Fruit fly (Drosophila melanogaster): ENCODE data around the gene vn.

Gene vn

DNA sequence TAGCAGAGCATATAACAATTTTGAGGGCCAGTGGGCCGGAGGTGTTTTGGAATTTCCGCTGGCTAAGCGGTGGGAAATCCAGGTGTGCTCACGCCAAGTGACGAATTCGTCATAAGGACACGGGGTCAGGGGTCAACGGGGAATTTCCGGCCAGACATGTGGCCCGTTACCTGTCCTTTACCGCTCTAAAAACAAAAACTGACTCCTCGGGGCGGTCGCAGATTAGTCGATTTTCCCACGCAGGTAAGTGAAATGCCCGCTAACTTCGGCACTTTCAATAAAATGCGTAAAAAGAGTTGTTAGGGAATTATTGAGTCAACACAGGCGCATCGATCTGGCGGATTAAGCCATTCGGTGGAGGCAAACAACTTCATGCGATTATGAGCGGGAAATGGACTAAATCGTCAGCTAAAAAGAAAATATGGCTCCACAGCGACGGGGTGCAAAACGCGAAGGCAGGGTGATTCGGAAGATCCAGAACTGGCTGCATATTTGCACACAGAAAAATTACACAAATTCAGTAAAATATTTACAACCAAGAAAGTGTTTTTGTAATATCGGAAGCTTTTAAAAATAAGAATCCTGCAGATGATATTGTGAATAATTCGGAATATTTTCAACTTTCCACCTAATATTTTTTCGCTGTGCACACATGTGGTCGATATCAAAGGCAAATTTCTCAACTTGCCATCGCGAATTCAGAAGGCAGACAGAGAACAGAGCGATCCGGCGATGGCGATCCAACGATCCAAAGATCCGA is 9.4 kb downstream of the vn start (continued):
- TF ChIP-seq sv (GFP tag; optimal IDR thresholded peaks at IDR 0.05) (no peak), fru (GFP tag; optimal IDR thresholded peaks at IDR 0.05) (peak; percentile 35), dl (GFP tag; optimal IDR thresholded peaks at IDR 0.05; ENCODE audit: insufficient read depth in 1 of 2, partially characterized antibody in 2 of 2) (no peak), lola (GFP tag; optimal IDR thresholded peaks at IDR 0.05) (no peak), Vsx2 (GFP tag; optimal IDR thresholded peaks at IDR 0.05; ENCODE audit: partially characterized antibody) (no peak), Myc (optimal IDR thresholded peaks at IDR 0.05) (no peak), Dfd (GFP tag; optimal IDR thresholded peaks at IDR 0.05) (no peak), brk (GFP tag; optimal IDR thresholded peaks at IDR 0.05) (no peak), CG32264 (GFP tag; optimal IDR thresholded peaks at IDR 0.05) (no peak), psq (GFP tag; optimal IDR thresholded peaks at IDR 0.05) (peak; percentile 20)

dm6 chr3L:5835431-5835830 is 10.0 kb downstream of the vn start:
- peak; percentile 9 for TF ChIP-seq Vsx2 (GFP tag; optimal IDR thresholded peaks at IDR 0.05; ENCODE audit: partially characterized antibody)
- TF ChIP-seq rgr (GFP tag; optimal IDR thresholded peaks at IDR 0.05), result no peak
- no peak for TF ChIP-seq Rel (GFP tag; optimal IDR thresholded peaks at IDR 0.05)
- no peak for TF ChIP-seq Rel (tag; optimal IDR thresholded peaks at IDR 0.05)
- TF ChIP-seq Dfd (GFP tag; optimal IDR thresholded peaks at IDR 0.05), result peak; percentile 27
- no peak for TF ChIP-seq dl (GFP tag; optimal IDR thresholded peaks at IDR 0.05; ENCODE audit: insufficient read depth in 1 of 2, partially characterized antibody in 2 of 2)

DNA sequence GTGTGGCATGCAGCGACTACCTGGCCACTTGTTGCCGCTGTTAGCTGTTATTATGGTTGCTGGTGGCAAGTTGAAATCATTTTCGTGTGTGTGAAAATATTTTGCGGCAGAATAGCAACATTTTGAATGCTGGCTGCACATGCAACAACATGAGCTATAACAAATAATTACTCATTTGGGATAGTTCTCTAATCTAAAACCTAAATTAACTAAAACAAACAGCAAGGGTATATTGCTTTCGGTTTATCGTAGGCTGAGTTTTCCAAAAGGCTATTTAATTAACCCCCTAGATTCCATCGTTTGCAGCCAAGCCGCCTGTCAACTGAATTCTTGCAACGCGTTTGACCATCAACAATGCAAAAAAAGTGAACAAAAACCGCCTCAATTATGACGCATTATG is 10.7 kb downstream of the vn start:
- TF ChIP-seq Mio (GFP tag; optimal IDR thresholded peaks at IDR 0.05) (no peak), usp (GFP tag; optimal IDR thresholded peaks at IDR 0.05) (no peak), Hr83 (GFP tag; optimal IDR thresholded peaks at IDR 0.05; ENCODE audit: poor library complexity, severe bottlenecking) (no peak), N (GFP tag; optimal IDR thresholded peaks at IDR 0.05) (no peak), sage (GFP tag; optimal IDR thresholded peaks at IDR 0.05) (no peak), Hr78 (GFP tag; optimal IDR thresholded peaks at IDR 0.05) (no peak), woc (GFP tag; optimal IDR thresholded peaks at IDR 0.05) (no peak), pan (optimal IDR thresholded peaks at IDR 0.05) (no peak), Myc (optimal IDR thresholded peaks at IDR 0.05) (no peak), dl (GFP tag; optimal IDR thresholded peaks at IDR 0.05; ENCODE audit: insufficient read depth in 1 of 2, partially characterized antibody in 2 of 2) (no peak), Jra (GFP tag; optimal IDR thresholded peaks at IDR 0.05) (no peak), Sp1 (GFP tag; optimal IDR thresholded peaks at IDR 0.05) (no peak), GATAd (GFP tag; optimal IDR thresholded peaks at IDR 0.05) (no peak), dsf (GFP tag; optimal IDR thresholded peaks at IDR 0.05; ENCODE audit: borderline replicate concordance) (no peak), lola (GFP tag; optimal IDR thresholded peaks at IDR 0.05) (no peak)

- TF ChIP-seq br (GFP tag; optimal IDR thresholded peaks at IDR 0.05), result peak; percentile 21
- TF ChIP-seq HLH106 (tag; optimal IDR thresholded peaks at IDR 0.05), result peak; percentile 25
- TF ChIP-seq foxo (GFP tag; optimal IDR thresholded peaks at IDR 0.05), result peak in 1 of 2 experiments; percentile 53
- no peak for TF ChIP-seq dsf (GFP tag; optimal IDR thresholded peaks at IDR 0.05; ENCODE audit: borderline replicate concordance)
- no peak for TF ChIP-seq Abd-B (GFP tag; optimal IDR thresholded peaks at IDR 0.05)
- TF ChIP-seq dmrt93B (GFP tag; optimal IDR thresholded peaks at IDR 0.05), result peak; percentile 26
- TF ChIP-seq woc (GFP tag; optimal IDR thresholded peaks at IDR 0.05), result peak; percentile 15
- TF ChIP-seq h (GFP tag; optimal IDR thresholded peaks at IDR 0.05), result peak; percentile 57
- peak; percentile 44 for TF ChIP-seq fru (GFP tag; optimal IDR thresholded peaks at IDR 0.05)
- TF ChIP-seq rgr (GFP tag; optimal IDR thresholded peaks at IDR 0.05), result peak; percentile 50
- TF ChIP-seq ey (GFP tag; optimal IDR thresholded peaks at IDR 0.05), result peak; percentile 43
These were observed 11.2 kb downstream of the vn start for dm6 chr3L:5834245-5834644.

DNA sequence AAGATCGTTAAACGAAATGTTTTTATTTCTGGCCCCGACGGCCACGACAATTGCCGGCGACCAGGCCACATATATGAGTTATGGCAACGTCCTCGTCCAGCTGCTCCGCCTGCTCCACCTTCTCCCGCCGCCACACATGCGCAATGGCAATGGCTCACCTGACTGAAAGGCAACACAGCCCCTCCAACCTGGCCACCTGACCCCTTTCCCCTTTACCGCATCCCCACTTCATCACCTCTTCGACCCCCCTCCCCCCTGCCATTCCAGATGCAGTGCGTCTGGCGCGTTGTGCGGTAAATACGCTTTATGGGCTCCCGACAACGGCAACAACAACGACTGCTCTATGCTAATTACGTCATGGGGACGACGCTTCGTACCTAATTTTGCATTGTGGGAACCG is 11.7 kb downstream of the vn start:
- no peak for TF ChIP-seq Jra (GFP tag; optimal IDR thresholded peaks at IDR 0.05)
- no peak for TF ChIP-seq N (GFP tag; optimal IDR thresholded peaks at IDR 0.05)

Data from whole organism, wandering third instar larva.